Worm (Caenorhabditis elegans): ENCODE data around the gene R09D1.12.
"Not testable (repeated sequence)": the region's sequence is repeated elsewhere in the genome, so short reads cannot be mapped to it uniquely, and the experiment has no call there.

Gene R09D1.12

ce11 chrII:9466095-9466494 is 14.0 kb upstream of the R09D1.12 start, which contains the start of gene chil-22:
Gene chil-22 (minus strand): TSS chrII:9466195.
- TF ChIP-seq fos-1 (tag; optimal IDR thresholded peaks at IDR 0.05) (no peak), lin-39 (tag; optimal IDR thresholded peaks at IDR 0.05) (no peak), snpc-4 (tag; optimal IDR thresholded peaks at IDR 0.05) (no peak)

- not testable (repeated sequence) for TF ChIP-seq nhr-67, aly-2, mml-1 (tag; optimal IDR thresholded peaks at IDR 0.05)
These were observed 9.8 kb upstream of the R09D1.12 start, which contains the start of gene chil-21 for ce11 chrII:9461881-9462280. Gene chil-21 (minus strand): TSS chrII:9461981.

- TF ChIP-seq ceh-9, egl-27, nhr-237 (tag; optimal IDR thresholded peaks at IDR 0.05): not testable (repeated sequence)
These were observed 7.4 kb upstream of the R09D1.12 start, which contains the start of gene R09D1.14 for ce11 chrII:9459462-9459861. Gene R09D1.14 (minus strand): TSS chrII:9459562.

DNA sequence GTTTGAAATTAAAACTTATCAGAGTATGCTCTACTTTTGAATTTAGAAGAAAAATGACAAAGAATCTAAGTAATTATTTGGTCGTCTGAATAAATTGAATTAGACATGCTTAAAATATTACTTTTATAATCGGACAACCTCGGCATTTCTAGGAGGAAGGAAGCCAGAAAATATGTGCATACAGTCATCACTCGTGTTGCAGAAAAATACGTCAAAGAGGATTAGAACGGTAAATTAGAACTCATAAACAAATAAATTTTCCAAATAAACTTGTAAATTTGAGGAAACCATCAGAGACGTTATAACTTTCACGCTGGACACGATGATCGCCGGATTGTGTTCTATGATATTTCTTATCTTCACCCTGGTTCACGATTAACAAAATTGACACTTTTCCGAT is 2.2 kb upstream of the R09D1.12 start, which contains the start of gene chil-19:
chil-19 (minus strand) TSS at position 101 of the 400 bp plus-strand sequence.
- TF ChIP-seq pqm-1 (tag; optimal IDR thresholded peaks at IDR 0.05) = no peak
- TF ChIP-seq ztf-4 (tag; optimal IDR thresholded peaks at IDR 0.05) = no peak
- TF ChIP-seq nhr-67 (tag; optimal IDR thresholded peaks at IDR 0.05) = no peak

DNA sequence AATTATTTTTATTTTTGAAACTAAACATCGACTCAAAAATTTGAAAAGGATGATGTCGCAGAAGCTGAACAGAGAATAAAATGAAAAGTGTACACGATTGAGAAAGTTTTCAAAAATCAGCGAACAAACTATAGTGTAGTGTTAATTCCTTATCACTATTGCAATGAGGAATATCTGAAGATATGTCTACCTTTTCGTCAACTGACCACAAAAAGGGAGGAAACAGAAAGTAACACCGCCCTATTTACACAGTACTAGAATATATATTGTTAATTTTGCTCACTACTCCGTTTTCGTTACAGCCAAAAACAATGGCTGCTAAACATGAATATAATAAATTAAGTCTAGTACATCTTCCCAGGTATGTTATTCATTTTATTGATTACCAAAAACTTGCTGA is 4.1 kb downstream of the R09D1.12 start, which contains the start of gene chil-18:
chil-18 (plus strand) TSS at position 301 of the 400 bp plus-strand sequence.
- no peak for TF ChIP-seq nfya-1 (tag; optimal IDR thresholded peaks at IDR 0.05; ENCODE audit: insufficient read depth)
- TF ChIP-seq aly-2 (tag; optimal IDR thresholded peaks at IDR 0.05) = no peak
- no peak for TF ChIP-seq fkh-10 (GFP tag; optimal IDR thresholded peaks at IDR 0.05)
- no peak for TF ChIP-seq R02D3.7 (tag; optimal IDR thresholded peaks at IDR 0.05)
- TF ChIP-seq pqm-1 (tag; optimal IDR thresholded peaks at IDR 0.05) = no peak
- TF ChIP-seq nhr-25 (tag; optimal IDR thresholded peaks at IDR 0.05) = no peak

- TF ChIP-seq lsy-12 (tag; optimal IDR thresholded peaks at IDR 0.05) = no peak
- TF ChIP-seq nhr-67 (tag; optimal IDR thresholded peaks at IDR 0.05) = no peak
- no peak for TF ChIP-seq nhr-237 (tag; optimal IDR thresholded peaks at IDR 0.05)
- TF ChIP-seq ceh-28 (tag; optimal IDR thresholded peaks at IDR 0.05) = no peak
These were observed 6.7 kb downstream of the R09D1.12 start, which contains the start of gene R09D1.13 for ce11 chrII:9445368-9445767. Gene R09D1.13 (minus strand): TSS chrII:9445468.

- TF ChIP-seq nhr-67 (tag; optimal IDR thresholded peaks at IDR 0.05) (no peak), ceh-9 (tag; optimal IDR thresholded peaks at IDR 0.05) (no peak), nhr-12 (tag; optimal IDR thresholded peaks at IDR 0.05) (no peak), ama-1 (optimal IDR thresholded peaks at IDR 0.05) (no peak), ceh-16 (tag; optimal IDR thresholded peaks at IDR 0.05) (no peak), nfya-1 (tag; optimal IDR thresholded peaks at IDR 0.05; ENCODE audit: insufficient read depth) (no peak), pha-4 (tag; optimal IDR thresholded peaks at IDR 0.05) (no peak), mml-1 (tag; optimal IDR thresholded peaks at IDR 0.05) (no peak), pqm-1 (tag; optimal IDR thresholded peaks at IDR 0.05) (no peak)
These were observed 8.6 kb downstream of the R09D1.12 start, which contains the start of gene chil-15 for ce11 chrII:9443522-9443921. Gene chil-15 (minus strand): TSS chrII:9443622.

- TF ChIP-seq lsy-12 (tag; optimal IDR thresholded peaks at IDR 0.05) = no peak
- TF ChIP-seq unc-62 (GFP tag; optimal IDR thresholded peaks at IDR 0.05) = no peak
- TF ChIP-seq mdl-1 (tag; optimal IDR thresholded peaks at IDR 0.05) = no peak
- no peak for TF ChIP-seq ceh-82 (tag; optimal IDR thresholded peaks at IDR 0.05)
- no peak for TF ChIP-seq nhr-25 (tag; optimal IDR thresholded peaks at IDR 0.05)
- TF ChIP-seq ZK546.5 (tag; optimal IDR thresholded peaks at IDR 0.05) = no peak
- no peak for TF ChIP-seq nhr-76 (tag; optimal IDR thresholded peaks at IDR 0.05)
- TF ChIP-seq fkh-2 (tag; optimal IDR thresholded peaks at IDR 0.05) = no peak
- no peak for TF ChIP-seq zag-1 (tag; optimal IDR thresholded peaks at IDR 0.05)
- no peak for TF ChIP-seq eor-1 (tag; optimal IDR thresholded peaks at IDR 0.05)
- TF ChIP-seq lin-15B (tag; optimal IDR thresholded peaks at IDR 0.05) = no peak
- TF ChIP-seq jun-1 (tag; optimal IDR thresholded peaks at IDR 0.05) = no peak
These were observed 10.2 kb downstream of the R09D1.12 start, which contains the start of gene chil-16 for ce11 chrII:9441838-9442237. Gene chil-16 (minus strand): TSS chrII:9441938.
